Fruit fly (Drosophila melanogaster) whole organism, pupa: ENCODE results near the gene Hsc70-4.

Source experiments
- CG12605 ChIP-seq: fragments of 200-800 bp; sonication (Bioruptor generic); IDR thresholded peaks from 2 replicates; pipeline ENCODE4 v1.3.6; 2022; ENCODE audit warnings: missing biosample characterization, missing genetic modification characterization
- CG9948 ChIP-seq: fragments of 200-800 bp; sonication (Bioruptor generic); optimal IDR thresholded peaks from 2 replicates; lab custom pipeline; 2018; ENCODE audit warnings: missing biosample characterization, mild to moderate bottlenecking, missing genetic modification characterization, moderate library complexity
- Snoo ChIP-seq: fragments of 200-800 bp; sonication (Bioruptor generic); optimal IDR thresholded peaks from 3 replicates; lab custom pipeline; 2017; ENCODE audit warnings: missing biosample characterization, mild to moderate bottlenecking, missing genetic modification characterization, inconsistent platforms
- gl ChIP-seq: fragments of 200-800 bp; sonication (Bioruptor generic); optimal IDR thresholded peaks from 2 replicates; lab custom pipeline; 2018; ENCODE audit warnings: missing biosample characterization, mild to moderate bottlenecking, missing genetic modification characterization

DNA sequence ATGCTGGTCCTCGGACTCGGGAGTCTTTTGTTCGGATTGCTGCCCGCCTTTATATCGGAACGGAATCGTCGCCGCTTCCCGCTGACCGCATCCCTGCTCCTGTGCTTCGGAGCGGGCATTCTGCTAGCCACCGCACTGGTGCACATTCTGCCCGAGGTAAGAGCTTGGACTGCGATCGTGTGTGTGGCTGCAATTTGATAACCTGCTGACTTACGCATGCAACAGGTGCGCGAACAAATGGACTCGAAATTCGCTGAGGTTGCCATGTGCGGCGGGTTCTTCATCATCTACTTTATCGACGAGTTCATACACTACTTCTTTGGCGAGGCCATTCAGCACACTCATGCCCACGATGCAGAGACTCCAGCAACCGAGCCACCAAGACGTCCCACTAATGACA, 26.4 kb downstream of the Hsc70-4 start:
- TF ChIP-seq gl (tag; lab: Kevin White, UChicago) (no peak), Snoo (tag; lab: Kevin White, UChicago) (no peak), CG9948 (tag; lab: Kevin White, UChicago) (no peak), CG12605 (GFP tag; lab: Robert Waterston, UW) (no peak)
